Worm (Caenorhabditis elegans): ENCODE measurements around the gene M176.11.

Gene M176.11

ce11 chrII:9470027-9470426 is 48.0 kb downstream of the M176.11 start, which contains the start of gene T19H5.6:
Gene T19H5.6, minus strand, starts transcription at chrII:9470221.
- TF ChIP-seq zip-8 (tag; optimal IDR thresholded peaks at IDR 0.05) (no peak), tbx-8 (GFP tag; optimal IDR thresholded peaks at IDR 0.05) (no peak), M03D4.4 (tag; optimal IDR thresholded peaks at IDR 0.05) (no peak), snpc-4 (tag; optimal IDR thresholded peaks at IDR 0.05) (no peak), unc-62 (GFP tag; optimal IDR thresholded peaks at IDR 0.05) (no peak), sem-2 (GFP tag; optimal IDR thresholded peaks at IDR 0.05) (no peak)

All from whole organism, mixed stage, embryonic.